Fruit fly (Drosophila melanogaster): Measurements from ENCODE around the gene RnrL.
A peak's percentile ranks its signal among the peaks of the same experiment; 100 is the strongest.

RnrL gene

DNA sequence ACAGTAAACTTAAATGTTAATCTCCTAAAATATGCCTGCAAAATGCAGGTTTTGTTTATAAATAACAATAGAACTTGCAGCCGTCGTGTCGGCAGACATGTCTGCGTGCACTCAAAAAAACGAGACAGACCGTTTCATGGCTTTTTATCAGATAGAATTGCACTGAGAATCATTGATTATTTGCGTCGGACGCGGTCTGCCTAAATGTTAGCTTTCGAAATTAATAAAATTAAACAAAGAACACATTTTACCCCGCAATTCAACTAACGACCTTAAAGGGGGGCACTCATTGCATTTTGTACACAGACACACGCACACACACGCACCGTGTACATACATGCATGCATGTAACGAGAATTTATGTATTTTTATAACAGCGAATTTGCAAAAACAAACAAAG, 50.9 kb downstream of the RnrL start (continued):
- TF ChIP-seq CG17328 (GFP tag; IDR thresholded peaks at IDR 0.05): peak; percentile 59
- TF ChIP-seq Hr78 (GFP tag; optimal IDR thresholded peaks at IDR 0.05): no peak
- TF ChIP-seq amos (GFP tag; IDR thresholded peaks at IDR 0.05; ENCODE audit: partially characterized antibody): no peak
- no peak for TF ChIP-seq pita (GFP tag; optimal IDR thresholded peaks at IDR 0.05)
- TF ChIP-seq zf30C (GFP tag; optimal IDR thresholded peaks at IDR 0.05): peak; percentile 89
- no peak for TF ChIP-seq CG7928 (GFP tag; optimal IDR thresholded peaks at IDR 0.05)
- TF ChIP-seq CG10979 (tag; optimal IDR thresholded peaks at IDR 0.05): no peak
- TF ChIP-seq Ets65A (GFP tag): peak; percentile 53
- no peak for TF ChIP-seq CG16815 (GFP tag; optimal IDR thresholded peaks at IDR 0.05)
- no peak for TF ChIP-seq CG6683 (GFP tag; optimal IDR thresholded peaks at IDR 0.05)
- no peak for TF ChIP-seq CG15073 (GFP tag; optimal IDR thresholded peaks at IDR 0.05)
- TF ChIP-seq Side (GFP tag; optimal IDR thresholded peaks at IDR 0.05): peak; percentile 39
- TF ChIP-seq Hr51 (GFP tag; optimal IDR thresholded peaks at IDR 0.05): no peak
- TF ChIP-seq en (GFP tag; optimal IDR thresholded peaks at IDR 0.05): peak; percentile 1
- TF ChIP-seq row (GFP tag; IDR thresholded peaks at IDR 0.05): peak; percentile 37; the same call in 1 of the 3 replicates
- no peak for TF ChIP-seq so (GFP tag; IDR thresholded peaks at IDR 0.05)
- TF ChIP-seq CG13624 (GFP tag; optimal IDR thresholded peaks at IDR 0.05): peak; percentile 33
- peak; percentile 15 for TF ChIP-seq CG16863 (GFP tag; optimal IDR thresholded peaks at IDR 0.05)
- TF ChIP-seq CG10654 (GFP tag; optimal IDR thresholded peaks at IDR 0.05): no peak
- 0 out of 3 replicates have a peak, but pooled peaks have one; percentile 19 for TF ChIP-seq gce (GFP tag; IDR thresholded peaks at IDR 0.05)
- TF ChIP-seq B-H1 (GFP tag; IDR thresholded peaks at IDR 0.05): no peak
- no peak for TF ChIP-seq CG2875 (GFP tag; optimal IDR thresholded peaks at IDR 0.05)
- TF ChIP-seq chn (GFP tag; optimal IDR thresholded peaks at IDR 0.05): peak; percentile 42
- TF ChIP-seq stwl (tag; optimal IDR thresholded peaks at IDR 0.05): no peak
- 0 out of 3 replicates have a peak, but pooled peaks have one; percentile 34 for TF ChIP-seq CG2199 (GFP tag; IDR thresholded peaks at IDR 0.05)
- TF ChIP-seq CG8281 (tag; optimal IDR thresholded peaks at IDR 0.05): no peak
- peak; percentile 31 for TF ChIP-seq CG30403 (GFP tag; optimal IDR thresholded peaks at IDR 0.05)
- no peak for TF ChIP-seq Rx (GFP tag; IDR thresholded peaks at IDR 0.05)
- TF ChIP-seq Nf-YC (tag; optimal IDR thresholded peaks at IDR 0.05): no peak
- TF ChIP-seq Ssrp (tag; optimal IDR thresholded peaks at IDR 0.05): no peak
- TF ChIP-seq CG17361 (GFP tag; IDR thresholded peaks at IDR 0.05): peak; percentile 30; the same call in 1 of the 3 replicates
- no peak for TF ChIP-seq CG14965 (GFP tag; optimal IDR thresholded peaks at IDR 0.05; ENCODE audit: borderline replicate concordance)
- TF ChIP-seq CG9876 (GFP tag; optimal IDR thresholded peaks at IDR 0.05): no peak
- TF ChIP-seq H2.0 (GFP tag; IDR thresholded peaks at IDR 0.05): peak; percentile 23; the same call in 1 of the 2 replicates
- TF ChIP-seq peb (GFP tag; IDR thresholded peaks at IDR 0.05): peak; percentile 11; the same call in 1 of the 2 replicates
- no peak for TF ChIP-seq kah (GFP tag; optimal IDR thresholded peaks at IDR 0.05)
- no peak for TF ChIP-seq Hr3 (GFP tag; optimal IDR thresholded peaks at IDR 0.05)
- TF ChIP-seq Camta (GFP tag; optimal IDR thresholded peaks at IDR 0.05): peak; percentile 23
- peak in 1 of 2 experiments; percentile 81 for TF ChIP-seq eve (GFP tag; optimal IDR thresholded peaks at IDR 0.05)
- no peak for TF ChIP-seq onecut (GFP tag; IDR thresholded peaks at IDR 0.05)
- peak; percentile 9 to 22 for TF ChIP-seq bsh (GFP tag; optimal IDR thresholded peaks at IDR 0.05)
- TF ChIP-seq Adf1 (GFP tag; IDR thresholded peaks at IDR 0.05): no peak
- TF ChIP-seq CG4707 (GFP tag; optimal IDR thresholded peaks at IDR 0.05): no peak
- no peak for TF ChIP-seq ewg (GFP tag; optimal IDR thresholded peaks at IDR 0.05)
- TF ChIP-seq bbx (GFP tag; IDR thresholded peaks at IDR 0.05; ENCODE audit: partially characterized antibody): no peak
- no peak for TF ChIP-seq CG8765 (GFP tag; IDR thresholded peaks at IDR 0.05)
- TF ChIP-seq CG7987 (GFP tag; optimal IDR thresholded peaks at IDR 0.05): peak; percentile 11
- TF ChIP-seq CG9609 (GFP tag; optimal IDR thresholded peaks at IDR 0.05): peak; percentile 13
- TF ChIP-seq Sry-δ (GFP tag; optimal IDR thresholded peaks at IDR 0.05): no peak
- TF ChIP-seq nerfin-2 (GFP tag; IDR thresholded peaks at IDR 0.05; ENCODE audit: partially characterized antibody): no peak
- no peak for TF ChIP-seq CG34376 (GFP tag; optimal IDR thresholded peaks at IDR 0.05)

All from whole organism, embryonic.